Fruit fly (Drosophila melanogaster) whole organism, embryonic: ENCODE results near the gene Invadolysin.

Source experiments
- Asciz ChIP-seq: fragments of 200-800 bp; sonication (Bioruptor generic); optimal IDR thresholded peaks from 2 replicates; lab custom pipeline; 2017; ENCODE audit warnings: missing biosample characterization, mild to moderate bottlenecking, missing genetic modification characterization, missing genetic modification reagents
- B-H2 ChIP-seq: fragments of 200-800 bp; sonication (Bioruptor generic); optimal IDR thresholded peaks from 2 replicates; lab custom pipeline; 2018; ENCODE audit warnings: missing biosample characterization, mild to moderate bottlenecking, missing genetic modification characterization
- Bteb2 ChIP-seq: fragments of 200-800 bp; sonication (Bioruptor generic); optimal IDR thresholded peaks from 2 replicates; lab custom pipeline; 2016; ENCODE audit warnings: missing biosample characterization, missing genetic modification characterization
- CG10267 ChIP-seq: fragments of 200-800 bp; sonication (Bioruptor generic); optimal IDR thresholded peaks from 2 replicates; lab custom pipeline; 2018; ENCODE audit warnings: missing biosample characterization, mild to moderate bottlenecking, missing genetic modification characterization, moderate library complexity
- CG12299 ChIP-seq: fragments of 200-800 bp; sonication (Bioruptor generic); optimal IDR thresholded peaks from 2 replicates; lab custom pipeline; 2018; ENCODE audit warnings: missing biosample characterization, mild to moderate bottlenecking, missing genetic modification characterization
- CG13296 ChIP-seq: fragments of 200-800 bp; sonication (Bioruptor generic); optimal IDR thresholded peaks from 3 replicates; lab custom pipeline; 2018; ENCODE audit warnings: missing biosample characterization, mild to moderate bottlenecking, missing genetic modification characterization
- CG14050 ChIP-seq: fragments of 200-800 bp; sonication (Bioruptor generic); IDR thresholded peaks from 3 replicates; pipeline ENCODE4 v1.3.6; 2022; ENCODE audit warnings: missing biosample characterization, missing genetic modification characterization
- CG1832 ChIP-seq: fragments of 200-800 bp; sonication (Bioruptor generic); optimal IDR thresholded peaks from 2 replicates; lab custom pipeline; 2017; ENCODE audit warnings: missing biosample characterization, mild to moderate bottlenecking, missing genetic modification characterization, inconsistent platforms
- CG18599 ChIP-seq: fragments of 200-800 bp; sonication (Bioruptor generic); optimal IDR thresholded peaks from 3 replicates; lab custom pipeline; 2017; ENCODE audit warnings: missing biosample characterization, missing genetic modification characterization, mild to moderate bottlenecking, moderate library complexity, missing genetic modification reagents
- CG2116 ChIP-seq: fragments of 200-800 bp; sonication (Bioruptor generic); optimal IDR thresholded peaks from 3 replicates; lab custom pipeline; 2018; ENCODE audit warnings: missing biosample characterization, mild to moderate bottlenecking, missing genetic modification characterization
- CG2678 ChIP-seq: fragments of 200-800 bp; sonication (Bioruptor generic); optimal IDR thresholded peaks from 3 replicates; lab custom pipeline; 2019; ENCODE audit warnings: missing biosample characterization, mild to moderate bottlenecking, missing genetic modification characterization, moderate library complexity
- CG31224 ChIP-seq: fragments of 200-800 bp; sonication (Bioruptor generic); IDR thresholded peaks from 2 replicates; pipeline ENCODE4 v1.3.6; 2022; ENCODE audit warnings: missing biosample characterization, missing genetic modification characterization
- CG3281 ChIP-seq: fragments of 200-800 bp; sonication (Bioruptor generic); optimal IDR thresholded peaks from 3 replicates; lab custom pipeline; 2017; ENCODE audit warnings: missing biosample characterization, mild to moderate bottlenecking, missing genetic modification characterization
- CG3407 ChIP-seq: fragments of 200-800 bp; sonication (Bioruptor generic); optimal IDR thresholded peaks from 2 replicates; lab custom pipeline; 2018; ENCODE audit warnings: missing biosample characterization, mild to moderate bottlenecking, missing genetic modification characterization
- CG4404 ChIP-seq: fragments of 200-800 bp; sonication (Bioruptor generic); IDR thresholded peaks from 2 replicates; pipeline ENCODE4 v1.3.6; 2022; ENCODE audit warnings: missing biosample characterization, missing genetic modification characterization
- CG5953 ChIP-seq: fragments of 200-800 bp; sonication (Bioruptor generic); IDR thresholded peaks from 2 replicates; pipeline ENCODE4 v1.3.6; 2022; ENCODE audit warnings: missing biosample characterization, missing genetic modification characterization
- CG6854 ChIP-seq: fragments of 200-800 bp; sonication (Bioruptor generic); optimal IDR thresholded peaks from 3 replicates; lab custom pipeline; 2017; ENCODE audit warnings: missing biosample characterization, mild to moderate bottlenecking, missing genetic modification characterization
- CG8290 ChIP-seq, 3 experiments: fragments of 200-800 bp; sonication (Bioruptor generic); optimal IDR thresholded peaks; 2 replicates each; lab custom pipeline; 2016 to 2019; ENCODE audit warnings: missing biosample characterization in 3 of 3, missing genetic modification characterization in 3 of 3, mild to moderate bottlenecking in 2 of 3, moderate library complexity in 1 of 3
- CG8359 ChIP-seq: fragments of 200-800 bp; sonication (Bioruptor generic); optimal IDR thresholded peaks from 2 replicates; lab custom pipeline; 2017; ENCODE audit warnings: missing biosample characterization, mild to moderate bottlenecking, missing genetic modification characterization, borderline replicate concordance
- CG9215 ChIP-seq: fragments of 200-800 bp; sonication (Bioruptor generic); IDR thresholded peaks from 2 replicates; pipeline ENCODE4 v1.3.6; 2022; ENCODE audit warnings: missing biosample characterization, missing genetic modification characterization
- Dp ChIP-seq: fragments of 200-800 bp; sonication (Bioruptor generic); optimal IDR thresholded peaks from 2 replicates; lab custom pipeline; 2018; ENCODE audit warnings: missing biosample characterization, mild to moderate bottlenecking, missing genetic modification characterization, moderate library complexity
- E2f2 ChIP-seq: fragments of 200-800 bp; sonication (Bioruptor generic); IDR thresholded peaks from 2 replicates; pipeline ENCODE4 v1.3.6; 2022; ENCODE audit warnings: missing biosample characterization, missing genetic modification characterization
- ERR ChIP-seq: fragments of 200-800 bp; sonication (Bioruptor generic); optimal IDR thresholded peaks from 2 replicates; lab custom pipeline; 2016; ENCODE audit warnings: missing biosample characterization, missing genetic modification characterization
- Hr39 ChIP-seq: fragments of >200 bp; optimal IDR thresholded peaks from 2 replicates; lab custom pipeline; 2017
- Kr ChIP-seq: fragments of 200-800 bp; sonication (Bioruptor generic); optimal IDR thresholded peaks from 2 replicates; lab custom pipeline; 2017; ENCODE audit warnings: missing biosample characterization, mild to moderate bottlenecking, missing genetic modification characterization
- Meics ChIP-seq: fragments of 200-800 bp; sonication (Bioruptor generic); optimal IDR thresholded peaks from 2 replicates; lab custom pipeline; 2017; ENCODE audit warnings: missing biosample characterization, mild to moderate bottlenecking, missing genetic modification characterization
- Sox100B ChIP-seq: fragments of 200-800 bp; sonication (Bioruptor generic); optimal IDR thresholded peaks from 3 replicates; lab custom pipeline; 2018; ENCODE audit warnings: missing biosample characterization, mild to moderate bottlenecking, missing genetic modification characterization
- Spps ChIP-seq: fragments of 200-800 bp; sonication (Bioruptor generic); optimal IDR thresholded peaks from 2 replicates; lab custom pipeline; 2018; ENCODE audit warnings: missing biosample characterization, mild to moderate bottlenecking, missing genetic modification characterization
- Trl ChIP-seq, 3 experiments: fragments of >200 bp in 2 of 3; fragments of 200-800 bp in 1 of 3; sonication (Bioruptor generic) in 1 of 3; optimal IDR thresholded peaks; 2 replicates in 1 of 3; 3 replicates in 2 of 3; lab custom pipeline; 2016 to 2017; ENCODE audit warnings: missing biosample characterization in 1 of 3, missing genetic modification characterization in 1 of 3
- bsh ChIP-seq, 2 experiments: fragments of 200-800 bp; sonication (Bioruptor generic); optimal IDR thresholded peaks; 2 replicates each; lab custom pipeline; 2017 to 2018; ENCODE audit warnings: mild to moderate bottlenecking in 2 of 2, missing biosample characterization in 2 of 2, missing genetic modification characterization in 2 of 2, moderate library complexity in 1 of 2
- cas ChIP-seq: fragments of 200-800 bp; sonication (Bioruptor generic); IDR thresholded peaks from 2 replicates; pipeline ENCODE4 v1.3.6; 2022; ENCODE audit warnings: missing biosample characterization, missing genetic modification characterization
- caup ChIP-seq: fragments of 200-800 bp; sonication (Bioruptor generic); optimal IDR thresholded peaks from 3 replicates; lab custom pipeline; 2017; ENCODE audit warnings: missing biosample characterization, mild to moderate bottlenecking, missing genetic modification characterization, moderate library complexity; ENCODE audit not compliant: severe bottlenecking
- ci ChIP-seq: fragments of 200-800 bp; sonication (Bioruptor generic); IDR thresholded peaks from 3 replicates; pipeline ENCODE4 v1.3.6; 2022; ENCODE audit warnings: missing biosample characterization, missing genetic modification characterization
- dimm ChIP-seq: fragments of 200-800 bp; sonication (Bioruptor generic); IDR thresholded peaks from 2 replicates; pipeline ENCODE4 v1.3.6; 2022; ENCODE audit warnings: missing biosample characterization, missing genetic modification characterization
- dm ChIP-seq: fragments of 200-800 bp; sonication (Bioruptor generic); optimal IDR thresholded peaks from 3 replicates; lab custom pipeline; 2016; ENCODE audit warnings: missing biosample characterization, missing genetic modification characterization
- fd102C ChIP-seq: fragments of 200-800 bp; sonication (Bioruptor generic); optimal IDR thresholded peaks from 2 replicates; lab custom pipeline; 2018; ENCODE audit warnings: missing biosample characterization, mild to moderate bottlenecking, missing genetic modification characterization, moderate library complexity
- gsb-n ChIP-seq: fragments of 200-800 bp; sonication (Bioruptor generic); optimal IDR thresholded peaks from 3 replicates; lab custom pipeline; 2018; ENCODE audit warnings: missing biosample characterization, mild to moderate bottlenecking, missing genetic modification characterization
- jumu ChIP-seq: fragments of 200-800 bp; sonication (Bioruptor generic); optimal IDR thresholded peaks from 3 replicates; lab custom pipeline; 2016; ENCODE audit warnings: missing biosample characterization, missing genetic modification characterization
- lab ChIP-seq: fragments of 200-800 bp; sonication (Bioruptor generic); optimal IDR thresholded peaks from 3 replicates; lab custom pipeline; 2017; ENCODE audit warnings: missing biosample characterization, missing genetic modification characterization, mild to moderate bottlenecking, moderate library complexity, missing genetic modification reagents
- lov ChIP-seq, 2 experiments: fragments of 200-800 bp in 1 of 2; fragments of >200 bp in 1 of 2; sonication (Bioruptor generic) in 1 of 2; IDR thresholded peaks in 1 of 2; optimal IDR thresholded peaks in 1 of 2; 2 replicates in 1 of 2; 3 replicates in 1 of 2; pipeline versions ENCODE4 v1.3.6 to Lab custom; 2017 to 2022; ENCODE audit warnings: missing biosample characterization in 1 of 2, missing genetic modification characterization in 1 of 2
- mam ChIP-seq: fragments of 200-800 bp; sonication (Bioruptor generic); optimal IDR thresholded peaks from 3 replicates; lab custom pipeline; 2016; ENCODE audit warnings: missing biosample characterization, missing genetic modification characterization
- mirr ChIP-seq: fragments of 200-800 bp; sonication (Bioruptor generic); optimal IDR thresholded peaks from 3 replicates; lab custom pipeline; 2018; ENCODE audit warnings: missing biosample characterization, mild to moderate bottlenecking, missing genetic modification characterization
- odd ChIP-seq: fragments of 200-800 bp; sonication (Bioruptor generic); optimal IDR thresholded peaks from 2 replicates; lab custom pipeline; 2017; ENCODE audit warnings: missing biosample characterization, mild to moderate bottlenecking, missing genetic modification characterization
- phol ChIP-seq: fragments of 200-800 bp; sonication (Bioruptor generic); optimal IDR thresholded peaks from 3 replicates; lab custom pipeline; 2018; ENCODE audit warnings: missing biosample characterization, mild to moderate bottlenecking, missing genetic modification characterization, moderate library complexity
- sd ChIP-seq: fragments of 200-800 bp; sonication (Bioruptor generic); optimal IDR thresholded peaks from 3 replicates; lab custom pipeline; 2018; ENCODE audit warnings: missing biosample characterization, mild to moderate bottlenecking, missing genetic modification characterization, moderate library complexity
- slou ChIP-seq: fragments of 200-800 bp; sonication (Bioruptor generic); optimal IDR thresholded peaks from 3 replicates; lab custom pipeline; 2016; ENCODE audit warnings: missing biosample characterization, missing genetic modification characterization
- tll ChIP-seq, 2 experiments: fragments of 200-800 bp in 1 of 2; fragments of >200 bp in 1 of 2; sonication (Bioruptor generic) in 1 of 2; optimal IDR thresholded peaks; 2 replicates each; lab custom pipeline; 2017 to 2019; ENCODE audit warnings: missing biosample characterization in 2 of 2, missing genetic modification characterization in 2 of 2, mild to moderate bottlenecking in 1 of 2, moderate library complexity in 1 of 2
- unpg ChIP-seq: fragments of 200-800 bp; sonication (Bioruptor generic); optimal IDR thresholded peaks from 3 replicates; lab custom pipeline; 2018; ENCODE audit warnings: missing biosample characterization, mild to moderate bottlenecking, missing genetic modification characterization, moderate library complexity
- z ChIP-seq: fragments of 200-800 bp; sonication (Bioruptor generic); IDR thresholded peaks from 3 replicates; pipeline ENCODE4 v1.3.6; 2022; ENCODE audit warnings: missing biosample characterization, missing genetic modification characterization

The Invadolysin gene

DNA sequence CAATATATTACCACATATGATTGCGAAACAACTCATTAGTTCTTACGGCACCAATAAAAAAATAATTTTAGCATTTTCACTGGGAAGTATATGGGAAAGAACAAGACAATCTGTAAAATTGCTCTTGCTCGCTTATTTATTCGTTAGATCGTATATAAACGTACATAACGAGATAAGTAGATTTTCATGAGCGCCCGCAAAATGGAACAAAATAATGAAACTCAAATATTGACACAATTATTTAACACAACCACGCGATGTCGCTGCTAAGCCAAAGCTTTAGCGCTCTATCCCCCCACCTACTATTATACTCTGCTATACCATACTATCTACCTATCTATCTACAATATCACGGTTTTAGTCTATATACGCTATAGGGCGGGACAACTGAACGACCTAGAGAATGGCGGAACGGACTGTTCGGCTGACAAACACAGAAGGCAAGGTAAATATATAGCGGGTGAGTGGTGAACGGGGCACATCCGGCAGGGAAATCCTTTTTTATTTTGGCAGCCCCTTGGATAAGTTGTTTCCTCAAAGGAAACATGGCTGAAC is 13.4 kb upstream of the Invadolysin start (continued):
- TF ChIP-seq mam (GFP tag; lab: Kevin White, UChicago), result no peak
- no peak for TF ChIP-seq Hr39 (lab: Kevin White, UChicago)
- TF ChIP-seq caup (GFP tag; lab: Kevin White, UChicago), result no peak
- TF ChIP-seq lab (GFP tag; lab: Kevin White, UChicago), result peak; percentile 39
- TF ChIP-seq CG3407 (GFP tag; lab: Kevin White, UChicago), result no peak
- peak; percentile 47 for TF ChIP-seq mirr (GFP tag; lab: Kevin White, UChicago)
- no peak for TF ChIP-seq CG6854 (GFP tag; lab: Kevin White, UChicago)
- TF ChIP-seq CG12299, result no peak
- TF ChIP-seq sd (tag; lab: Kevin White, UChicago), result no peak
- TF ChIP-seq z (GFP tag; lab: Robert Waterston, UW), result no peak
- no peak for TF ChIP-seq tll (GFP tag; optimal IDR thresholded peaks at IDR 0.05; lab: Kevin White, UChicago)
- no peak for TF ChIP-seq lov (optimal IDR thresholded peaks at IDR 0.05; lab: Kevin White, UChicago)
- TF ChIP-seq lov (GFP tag; IDR thresholded peaks at IDR 0.05; lab: Robert Waterston, UW), result no peak
- 0 out of 3 replicates have a peak, but pooled peaks have one; percentile 29 for TF ChIP-seq ci (GFP tag; lab: Robert Waterston, UW)
- TF ChIP-seq fd102C, result no peak
- no peak for TF ChIP-seq jumu
- peak; percentile 13 for TF ChIP-seq odd
- TF ChIP-seq Spps (tag; lab: Kevin White, UChicago), result no peak
- TF ChIP-seq CG4404, result no peak
- no peak for TF ChIP-seq gsb-n (tag; lab: Kevin White, UChicago)
- no peak for TF ChIP-seq cas (GFP tag; lab: Robert Waterston, UW)
- peak; percentile 14 for TF ChIP-seq B-H2 (GFP tag; lab: Kevin White, UChicago)
- TF ChIP-seq CG2678 (tag; lab: Kevin White, UChicago), result peak; percentile 34
- no peak for TF ChIP-seq ERR
- peak; percentile 1 for TF ChIP-seq Sox100B (GFP tag; lab: Kevin White, UChicago)
- no peak for TF ChIP-seq Bteb2
- TF ChIP-seq Meics (GFP tag; lab: Kevin White, UChicago), result peak; percentile 39
- no peak for TF ChIP-seq CG31224
- no peak for TF ChIP-seq Asciz (GFP tag; lab: Kevin White, UChicago)
- no peak for TF ChIP-seq CG9215 (GFP tag; lab: Robert Waterston, UW)
- peak; percentile 1 for TF ChIP-seq CG3281 (GFP tag; lab: Kevin White, UChicago)
- TF ChIP-seq CG8290 (GFP tag; optimal IDR thresholded peaks at IDR 0.05; lab: Kevin White, UChicago), result no peak
- peak in 1 of 2 experiments; percentile 22 for TF ChIP-seq CG8290 (tag; optimal IDR thresholded peaks at IDR 0.05; lab: Kevin White, UChicago)
- TF ChIP-seq CG13296, result peak; percentile 72
- no peak for TF ChIP-seq dm
- peak; percentile 40 for TF ChIP-seq CG18599

DNA sequence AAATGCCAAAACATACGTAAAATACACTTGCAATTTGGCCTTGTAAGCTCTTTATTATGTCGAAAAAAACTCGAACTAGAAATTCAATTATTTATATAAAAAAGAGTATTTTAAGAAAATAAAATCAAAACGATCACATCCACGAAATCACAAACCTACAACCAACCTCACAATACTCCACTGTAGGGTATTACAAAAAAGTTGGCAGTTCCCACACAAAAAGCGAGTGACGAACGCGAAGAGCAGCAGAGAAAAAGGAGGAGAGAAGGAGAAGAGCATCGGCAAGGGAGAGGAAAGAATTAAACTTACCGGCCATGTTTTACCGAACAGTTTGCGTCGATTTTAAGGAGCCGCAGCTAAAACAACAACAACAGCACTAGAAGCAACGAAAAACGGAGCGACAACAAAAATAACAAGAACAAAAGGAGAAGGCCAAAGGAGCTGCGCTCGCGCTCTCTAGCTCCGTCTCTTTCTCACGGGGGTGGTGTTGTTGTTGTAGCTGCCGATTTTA is 11.5 kb upstream of the Invadolysin start:
- 0 out of 2 replicates have a peak, but pooled peaks have one; percentile 30 for TF ChIP-seq E2f2 (GFP tag; lab: Robert Waterston, UW)
- 0 out of 2 replicates have a peak, but pooled peaks have one; percentile 12 for TF ChIP-seq CG5953
- TF ChIP-seq CG1832, result peak; percentile 69
- TF ChIP-seq Kr, result no peak
- TF ChIP-seq CG2116 (GFP tag; lab: Kevin White, UChicago), result peak; percentile 15
- TF ChIP-seq phol (tag; lab: Kevin White, UChicago), result peak; percentile 27
- peak; percentile 3 for TF ChIP-seq CG10267 (tag; lab: Kevin White, UChicago)
- peak in 1 of 2 experiments; percentile 15 for TF ChIP-seq bsh (GFP tag; optimal IDR thresholded peaks at IDR 0.05; lab: Kevin White, UChicago)
- no peak for TF ChIP-seq CG14050 (GFP tag; lab: Robert Waterston, UW)
- peak; percentile 28 for TF ChIP-seq unpg (GFP tag; lab: Kevin White, UChicago)
- TF ChIP-seq Trl (optimal IDR thresholded peaks at IDR 0.05; lab: Kevin White, UChicago), result peak; percentile 50 to 71
- peak; percentile 8 for TF ChIP-seq Trl (GFP tag; optimal IDR thresholded peaks at IDR 0.05; lab: Kevin White, UChicago)
- no peak for TF ChIP-seq slou
- TF ChIP-seq dimm (GFP tag; lab: Robert Waterston, UW), result no peak
- peak; percentile 36 for TF ChIP-seq Dp (GFP tag; lab: Kevin White, UChicago)
- TF ChIP-seq CG8359 (GFP tag; lab: Kevin White, UChicago), result no peak
- peak; percentile 53 for TF ChIP-seq lab (GFP tag; lab: Kevin White, UChicago)
